Worm (Caenorhabditis elegans) whole organism, L2 larva: ENCODE measurements around the gene srr-8.
"Not testable (repeated sequence)": the region's sequence is repeated elsewhere in the genome, so short reads cannot be mapped to it uniquely, and the experiment has no call there.

Experiments used
- C34F6.9 ChIP-seq: fragments of 150-350 bp; optimal IDR thresholded peaks from 2 replicates; lab custom pipeline; 2014; ENCODE audit warnings: missing biosample characterization, missing genetic modification characterization
- F13H6.1 ChIP-seq: sonication (generic microtip); optimal IDR thresholded peaks from 2 replicates; lab custom pipeline; 2016; ENCODE audit warnings: missing genetic modification characterization, missing compliant biosample characterization
- R02D3.7 ChIP-seq: fragments of 150-350 bp; optimal IDR thresholded peaks from 2 replicates; lab custom pipeline; 2014; ENCODE audit warnings: missing biosample characterization, missing genetic modification characterization
- Y55F3AM.14 ChIP-seq: fragments of 200-800 bp; sonication (Bioruptor generic); optimal IDR thresholded peaks from 2 replicates; lab custom pipeline; 2018; ENCODE audit warnings: mild to moderate bottlenecking, missing genetic modification characterization, missing compliant biosample characterization
- ZK546.5 ChIP-seq: sonication (generic microtip); optimal IDR thresholded peaks from 2 replicates; lab custom pipeline; 2017; ENCODE audit warnings: missing biosample characterization, missing genetic modification characterization
- alr-1 ChIP-seq: fragments of 150-350 bp; optimal IDR thresholded peaks from 2 replicates; lab custom pipeline; 2014; ENCODE audit warnings: missing biosample characterization, missing genetic modification characterization
- aly-2 ChIP-seq: fragments of 150-350 bp; optimal IDR thresholded peaks from 2 replicates; lab custom pipeline; 2014; ENCODE audit warnings: missing biosample characterization, missing genetic modification characterization
- ama-1 ChIP-seq: fragments of 150-350 bp; optimal IDR thresholded peaks from 2 replicates; lab custom pipeline; 2018; ENCODE audit warnings: inconsistent platforms
- blmp-1 ChIP-seq: sonication (generic microtip); optimal IDR thresholded peaks from 2 replicates; lab custom pipeline; 2017; ENCODE audit warnings: missing genetic modification characterization, mild to moderate bottlenecking, missing compliant biosample characterization, antibody characterized with exemption, moderate library complexity; ENCODE audit not compliant: insufficient read depth
- ceh-16 ChIP-seq: fragments of 150-350 bp; optimal IDR thresholded peaks from 2 replicates; lab custom pipeline; 2014; ENCODE audit warnings: missing biosample characterization, missing genetic modification characterization
- ceh-82 ChIP-seq: fragments of 150-350 bp; optimal IDR thresholded peaks from 2 replicates; lab custom pipeline; 2014; ENCODE audit warnings: missing biosample characterization, missing genetic modification characterization
- crh-2 ChIP-seq: sonication (generic microtip); optimal IDR thresholded peaks from 2 replicates; lab custom pipeline; 2017; ENCODE audit warnings: missing biosample characterization, missing genetic modification characterization
- dmd-4 ChIP-seq: sonication (generic microtip); optimal IDR thresholded peaks from 2 replicates; lab custom pipeline; 2017; ENCODE audit warnings: missing biosample characterization, missing genetic modification characterization
- egl-27 ChIP-seq: sonication (generic microtip); optimal IDR thresholded peaks from 3 replicates; lab custom pipeline; 2017; ENCODE audit warnings: missing biosample characterization, missing genetic modification reagents, missing genetic modification characterization
- elt-1 ChIP-seq: fragments of 150-350 bp; optimal IDR thresholded peaks from 2 replicates; lab custom pipeline; 2014; ENCODE audit warnings: missing biosample characterization, missing genetic modification characterization
- elt-3 ChIP-seq: sonication (generic microtip); optimal IDR thresholded peaks from 2 replicates; lab custom pipeline; 2017; ENCODE audit warnings: missing biosample characterization, missing genetic modification characterization
- fos-1 ChIP-seq: fragments of 150-350 bp; optimal IDR thresholded peaks from 2 replicates; lab custom pipeline; 2014; ENCODE audit warnings: missing biosample characterization, missing genetic modification characterization
- gmeb-1 ChIP-seq: fragments of 150-350 bp; optimal IDR thresholded peaks from 2 replicates; lab custom pipeline; 2014; ENCODE audit warnings: missing biosample characterization, missing genetic modification characterization
- lin-11 ChIP-seq: fragments of 150-350 bp; sonication (generic microtip); optimal IDR thresholded peaks from 2 replicates; lab custom pipeline; 2014; ENCODE audit warnings: missing biosample characterization, missing genetic modification characterization, inconsistent platforms, mixed read lengths
- lin-13 ChIP-seq: fragments of 150-350 bp; optimal IDR thresholded peaks from 2 replicates; lab custom pipeline; 2014; ENCODE audit warnings: missing biosample characterization, missing genetic modification reagents, missing genetic modification characterization
- lin-39 ChIP-seq: fragments of 150-350 bp; optimal IDR thresholded peaks from 2 replicates; lab custom pipeline; 2014; ENCODE audit warnings: missing biosample characterization, missing genetic modification reagents, missing genetic modification characterization
- lsy-2 ChIP-seq, 2 experiments: fragments of 150-350 bp in 1 of 2; sonication (generic microtip) in 1 of 2; optimal IDR thresholded peaks; 2 replicates each; lab custom pipeline; 2014 to 2017; ENCODE audit warnings: missing biosample characterization in 2 of 2, missing genetic modification characterization in 2 of 2
- mab-5 ChIP-seq: fragments of 150-350 bp; optimal IDR thresholded peaks from 2 replicates; lab custom pipeline; 2014; ENCODE audit warnings: missing biosample characterization, missing genetic modification characterization
- mbf-1 ChIP-seq: sonication (generic microtip); optimal IDR thresholded peaks from 2 replicates; lab custom pipeline; 2017; ENCODE audit warnings: missing biosample characterization, missing genetic modification characterization
- nhr-10 ChIP-seq: sonication (generic microtip); optimal IDR thresholded peaks from 2 replicates; lab custom pipeline; 2017; ENCODE audit warnings: missing biosample characterization, missing genetic modification characterization
- nhr-11 ChIP-seq: fragments of 150-350 bp; optimal IDR thresholded peaks from 2 replicates; lab custom pipeline; 2014; ENCODE audit warnings: missing biosample characterization, missing genetic modification characterization
- nhr-12 ChIP-seq: fragments of 150-350 bp; optimal IDR thresholded peaks from 2 replicates; lab custom pipeline; 2014; ENCODE audit warnings: missing biosample characterization, missing genetic modification characterization
- nhr-129 ChIP-seq: fragments of 150-350 bp; optimal IDR thresholded peaks from 2 replicates; lab custom pipeline; 2014; ENCODE audit warnings: missing biosample characterization, missing genetic modification characterization
- nhr-21 ChIP-seq: fragments of 150-350 bp; optimal IDR thresholded peaks from 2 replicates; lab custom pipeline; 2014; ENCODE audit warnings: missing biosample characterization, missing genetic modification characterization
- nhr-23 ChIP-seq: fragments of 150-350 bp; optimal IDR thresholded peaks from 2 replicates; lab custom pipeline; 2014; ENCODE audit warnings: missing biosample characterization, missing genetic modification reagents, missing genetic modification characterization
- nhr-237 ChIP-seq: fragments of 150-350 bp; optimal IDR thresholded peaks from 2 replicates; lab custom pipeline; 2014; ENCODE audit warnings: missing biosample characterization, missing genetic modification characterization
- nhr-25 ChIP-seq: fragments of 150-350 bp; sonication (generic microtip); optimal IDR thresholded peaks from 3 replicates; lab custom pipeline; 2014; ENCODE audit warnings: missing biosample characterization, missing genetic modification characterization
- nhr-6 ChIP-seq: fragments of 150-350 bp; optimal IDR thresholded peaks from 2 replicates; lab custom pipeline; 2014; ENCODE audit warnings: missing biosample characterization, missing genetic modification characterization
- nhr-77 ChIP-seq: fragments of 150-350 bp; optimal IDR thresholded peaks from 2 replicates; lab custom pipeline; 2014; ENCODE audit warnings: missing biosample characterization, missing genetic modification characterization
- peb-1 ChIP-seq: fragments of 150-350 bp; optimal IDR thresholded peaks from 2 replicates; lab custom pipeline; 2014; ENCODE audit warnings: missing biosample characterization, missing genetic modification characterization
- skn-1 ChIP-seq: sonication (generic microtip); optimal IDR thresholded peaks from 2 replicates; lab custom pipeline; 2017; ENCODE audit warnings: missing biosample characterization, missing genetic modification characterization
- sma-3 ChIP-seq: sonication (generic microtip); optimal IDR thresholded peaks from 2 replicates; lab custom pipeline; 2016; ENCODE audit warnings: missing genetic modification reagents, missing genetic modification characterization, missing compliant biosample characterization
- sma-9 ChIP-seq, 2 experiments: fragments of 150-350 bp in 1 of 2; sonication (generic microtip) in 1 of 2; optimal IDR thresholded peaks; 2 replicates each; lab custom pipeline; 2014 to 2016; ENCODE audit warnings: missing genetic modification characterization in 2 of 2, mild to moderate bottlenecking in 1 of 2, missing biosample characterization in 1 of 2, missing compliant biosample characterization in 1 of 2, missing genetic modification reagents in 1 of 2, moderate library complexity in 1 of 2
- snpc-4 ChIP-seq: fragments of 150-350 bp; optimal IDR thresholded peaks from 2 replicates; lab custom pipeline; 2014; ENCODE audit warnings: missing biosample characterization, missing genetic modification characterization
- unc-39 ChIP-seq: fragments of 150-350 bp; optimal IDR thresholded peaks from 2 replicates; lab custom pipeline; 2014; ENCODE audit warnings: missing biosample characterization, missing genetic modification characterization
- unc-55 ChIP-seq: fragments of 150-350 bp; sonication (generic microtip); optimal IDR thresholded peaks from 3 replicates; lab custom pipeline; 2014; ENCODE audit warnings: missing biosample characterization, missing genetic modification reagents, missing genetic modification characterization
- unc-62 ChIP-seq: fragments of 150-350 bp; optimal IDR thresholded peaks from 2 replicates; lab custom pipeline; 2014; ENCODE audit warnings: missing biosample characterization, missing genetic modification reagents, missing genetic modification characterization
- zag-1 ChIP-seq: fragments of 150-350 bp; optimal IDR thresholded peaks from 2 replicates; lab custom pipeline; 2014; ENCODE audit warnings: missing biosample characterization, missing genetic modification characterization
- ztf-1 ChIP-seq: fragments of 200-800 bp; sonication (Bioruptor generic); conservative IDR thresholded peaks from 2 replicates; pipeline ENCODE4 v1.3.6; 2022; ENCODE audit warnings: missing genetic modification characterization, missing compliant biosample characterization
- ztf-11 ChIP-seq: sonication (generic microtip); optimal IDR thresholded peaks from 2 replicates; lab custom pipeline; 2017; ENCODE audit warnings: missing biosample characterization, missing genetic modification characterization
- ztf-4 ChIP-seq: fragments of 150-350 bp; optimal IDR thresholded peaks from 2 replicates; lab custom pipeline; 2014; ENCODE audit warnings: missing biosample characterization, missing genetic modification characterization

Gene srr-8

DNA sequence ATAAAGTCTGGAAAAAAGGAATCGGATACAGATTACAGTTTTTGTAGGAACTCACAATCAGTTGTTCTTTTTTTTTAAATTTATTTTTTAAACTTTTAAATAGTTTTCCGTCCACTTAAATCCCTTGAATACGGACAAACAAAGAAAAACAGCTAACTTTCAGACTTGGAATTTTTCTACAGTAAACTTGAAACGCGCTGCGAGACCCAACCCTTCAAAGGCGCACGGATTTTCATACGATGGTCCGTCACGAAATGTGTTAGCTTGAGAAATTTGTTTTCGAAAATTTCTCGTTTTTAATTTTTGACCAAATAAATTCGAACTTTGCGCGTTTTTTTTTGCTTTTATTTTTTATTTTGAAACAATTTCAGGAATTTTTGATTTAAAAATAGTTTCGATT is 45.1 kb downstream of the srr-8 start:
- TF ChIP-seq unc-55 (GFP tag; lab: Kevin White, UChicago) (no peak), C34F6.9 (no peak), nhr-237 (tag; lab: Kevin White, UChicago) (no peak), nhr-23 (tag; lab: Kevin White, UChicago) (no peak), mbf-1 (tag; lab: Kevin White, UChicago) (no peak), ztf-4 (tag; lab: Kevin White, UChicago) (no peak), peb-1 (tag; lab: Kevin White, UChicago) (no peak), zag-1 (tag; lab: Kevin White, UChicago) (no peak), lin-39 (tag; lab: Kevin White, UChicago) (no peak), skn-1 (tag; lab: Kevin White, UChicago) (no peak), F13H6.1 (tag; lab: Kevin White, UChicago) (no peak), lin-13 (GFP tag; lab: Kevin White, UChicago) (no peak), snpc-4 (tag; lab: Kevin White, UChicago) (no peak), ceh-16 (tag; lab: Kevin White, UChicago) (no peak)
- TF ChIP-seq, all 48 proteins: peak for 0

ce11 chrV:5047230-5047629 is 45.7 kb downstream of the srr-8 start:
- peak; percentile 33 for TF ChIP-seq sma-9 (GFP tag; optimal IDR thresholded peaks at IDR 0.05; lab: Kevin White, UChicago)
- TF ChIP-seq sma-9 (tag; optimal IDR thresholded peaks at IDR 0.05; lab: Kevin White, UChicago) = not testable (repeated sequence)
- TF ChIP-seq, all 48 proteins: peak for 1; not testable (repeated sequence) for 47

- TF ChIP-seq mbf-1 (tag; lab: Kevin White, UChicago) = no peak
- TF ChIP-seq ama-1 = peak; percentile 98
- TF ChIP-seq fos-1 = peak; percentile 92
- TF ChIP-seq C34F6.9 = peak; percentile 96
- peak; percentile 98 for TF ChIP-seq Y55F3AM.14 (GFP tag; lab: Kevin White, UChicago)
- TF ChIP-seq lin-39 (tag; lab: Kevin White, UChicago) = no peak
- peak; percentile 35 for TF ChIP-seq unc-62 (GFP tag; lab: Kevin White, UChicago)
- no peak for TF ChIP-seq unc-39
- peak; percentile 95 for TF ChIP-seq ZK546.5 (tag; lab: Kevin White, UChicago)
- TF ChIP-seq lsy-2 (tag; optimal IDR thresholded peaks at IDR 0.05; lab: Kevin White, UChicago) = peak; percentile 79 to 93
- TF ChIP-seq dmd-4 (tag; lab: Kevin White, UChicago) = no peak
- peak; percentile 89 for TF ChIP-seq ztf-4 (tag; lab: Kevin White, UChicago)
- TF ChIP-seq ceh-16 (tag; lab: Kevin White, UChicago) = peak; percentile 48
- TF ChIP-seq zag-1 (tag; lab: Kevin White, UChicago) = peak; percentile 68
- peak; percentile 95 for TF ChIP-seq sma-3 (GFP tag; lab: Kevin White, UChicago)
- TF ChIP-seq nhr-237 (tag; lab: Kevin White, UChicago) = peak; percentile 61
- peak; percentile 88 for TF ChIP-seq nhr-6
- no peak for TF ChIP-seq skn-1 (tag; lab: Kevin White, UChicago)
- TF ChIP-seq nhr-11 = no peak
- peak; percentile 1 for TF ChIP-seq R02D3.7
- peak; percentile 94 for TF ChIP-seq nhr-21 (tag; lab: Kevin White, UChicago)
- no peak for TF ChIP-seq peb-1 (tag; lab: Kevin White, UChicago)
- TF ChIP-seq ztf-11 = no peak
- TF ChIP-seq elt-1 = no peak
- peak; percentile 92 for TF ChIP-seq gmeb-1 (tag; lab: Kevin White, UChicago)
- peak; percentile 86 for TF ChIP-seq egl-27 (tag; lab: Kevin White, UChicago)
- peak; percentile 90 for TF ChIP-seq nhr-25 (tag; lab: Kevin White, UChicago)
- peak; percentile 40 for TF ChIP-seq ceh-82 (tag; lab: Kevin White, UChicago)
- no peak for TF ChIP-seq alr-1 (tag; lab: Kevin White, UChicago)
- TF ChIP-seq elt-3 (tag; lab: Kevin White, UChicago) = no peak
- TF ChIP-seq lin-11 (tag; lab: Kevin White, UChicago) = peak; percentile 92
- peak; percentile 97 for TF ChIP-seq nhr-129
- TF ChIP-seq nhr-77 (tag; lab: Kevin White, UChicago) = no peak
- peak; percentile 81 for TF ChIP-seq snpc-4 (tag; lab: Kevin White, UChicago)
- no peak for TF ChIP-seq ztf-1 (GFP tag; lab: Robert Waterston, UW)
- TF ChIP-seq nhr-10 = peak; percentile 15
- peak; percentile 64 for TF ChIP-seq mab-5 (tag; lab: Kevin White, UChicago)
- TF ChIP-seq aly-2 (tag; lab: Kevin White, UChicago) = no peak
- no peak for TF ChIP-seq nhr-23 (tag; lab: Kevin White, UChicago)
- peak; percentile 91 for TF ChIP-seq unc-55 (GFP tag; lab: Kevin White, UChicago)
- peak; percentile 98 for TF ChIP-seq F13H6.1 (tag; lab: Kevin White, UChicago)
- TF ChIP-seq nhr-12 (tag; lab: Kevin White, UChicago) = no peak
- TF ChIP-seq blmp-1 (tag; lab: Kevin White, UChicago) = peak; percentile 79
- TF ChIP-seq lin-13 (GFP tag; lab: Kevin White, UChicago) = peak; percentile 87
- TF ChIP-seq crh-2 (tag; lab: Kevin White, UChicago) = peak; percentile 95
- TF ChIP-seq sma-9 (GFP tag; optimal IDR thresholded peaks at IDR 0.05; lab: Kevin White, UChicago) = peak; percentile 90
- peak; percentile 47 for TF ChIP-seq sma-9 (tag; optimal IDR thresholded peaks at IDR 0.05; lab: Kevin White, UChicago)
Observed at ce11 chrV:5049333-5049942, 48.0 kb downstream of the srr-8 start, which contains the start of the genes pqn-51 and K11D12.14. pqn-51 (plus strand) TSS chrV:5049607. K11D12.14 (plus strand) TSS chrV:5049636.
